Fruit fly (Drosophila melanogaster) whole organism, adult: ENCODE data around the gene Muc68D.

Source experiments
- CG14711 ChIP-seq: fragments of 200-800 bp; sonication (Bioruptor generic); optimal IDR thresholded peaks from 2 replicates; lab custom pipeline; 2018; ENCODE audit warnings: missing biosample characterization, mild to moderate bottlenecking, missing genetic modification characterization, moderate library complexity
- CG5204 ChIP-seq: fragments of 200-800 bp; sonication (Bioruptor generic); optimal IDR thresholded peaks from 2 replicates; lab custom pipeline; 2016; ENCODE audit warnings: missing biosample characterization, missing genetic modification characterization
- CG7101 ChIP-seq: fragments of 200-800 bp; sonication (Bioruptor generic); optimal IDR thresholded peaks from 2 replicates; lab custom pipeline; 2018; ENCODE audit warnings: missing biosample characterization, mild to moderate bottlenecking, missing genetic modification characterization, moderate library complexity
- Crg-1 ChIP-seq: fragments of 200-800 bp; sonication (Bioruptor generic); optimal IDR thresholded peaks from 2 replicates; lab custom pipeline; 2016; ENCODE audit warnings: missing biosample characterization, missing genetic modification characterization
- cnc ChIP-seq, 2 experiments: fragments of >200 bp; optimal IDR thresholded peaks; 2 replicates each; lab custom pipeline; 2017
- kay ChIP-seq: fragments of 200-800 bp; sonication (Bioruptor generic); peaks from one replicate; lab custom pipeline; 2016; ENCODE audit warnings: missing biosample characterization, missing genetic modification characterization, borderline replicate concordance
- ovo ChIP-seq: fragments of 200-800 bp; sonication (Bioruptor generic); optimal IDR thresholded peaks from 2 replicates; lab custom pipeline; 2016; ENCODE audit warnings: missing biosample characterization, missing genetic modification characterization
- pad ChIP-seq: fragments of 200-800 bp; sonication (Bioruptor generic); optimal IDR thresholded peaks from 3 replicates; lab custom pipeline; 2017; ENCODE audit warnings: missing biosample characterization, missing genetic modification characterization, mild to moderate bottlenecking, moderate library complexity, missing genetic modification reagents
- tj ChIP-seq: fragments of 200-800 bp; sonication (Bioruptor generic); optimal IDR thresholded peaks from 3 replicates; lab custom pipeline; 2017; ENCODE audit warnings: missing biosample characterization, mild to moderate bottlenecking, missing genetic modification characterization, moderate library complexity

DNA sequence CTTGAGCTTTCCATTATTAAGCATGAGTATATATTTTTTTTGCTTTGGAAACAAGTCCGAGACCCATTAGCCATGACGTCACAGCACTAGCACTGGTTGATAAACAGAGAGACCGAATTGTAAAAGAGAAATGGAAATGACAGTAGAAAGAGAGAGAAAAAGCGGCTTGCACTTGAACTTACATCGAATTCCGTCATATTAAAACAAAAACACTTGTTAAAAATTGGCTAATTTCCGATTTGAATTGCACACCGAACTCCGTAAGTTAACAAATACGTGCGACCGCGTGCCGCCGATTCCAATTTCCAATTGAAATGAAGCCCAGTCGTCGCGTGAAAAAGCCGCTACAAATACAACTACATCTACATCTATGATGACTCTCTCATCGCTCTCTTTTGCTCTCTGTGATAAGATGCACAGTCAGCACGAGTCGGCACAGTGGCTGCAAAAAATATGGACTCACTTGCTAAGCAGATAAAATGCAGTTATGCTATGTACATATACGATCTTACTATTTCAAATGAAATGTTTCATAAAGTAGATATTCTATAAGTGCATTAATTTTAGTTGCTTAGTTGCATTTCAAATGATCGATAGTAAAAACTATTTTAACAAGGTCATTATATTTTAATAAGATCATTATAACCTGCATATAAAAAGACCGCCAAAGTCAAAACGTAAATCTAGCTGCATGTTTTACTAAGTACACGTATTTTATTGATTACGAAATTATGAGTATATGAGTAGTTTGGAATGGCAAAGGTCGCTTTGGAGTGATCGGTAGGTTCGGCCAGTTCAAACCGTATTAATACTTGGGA, 47.9 kb upstream of the Muc68D start:
- TF ChIP-seq kay (GFP tag; lab: Kevin White, UChicago) (peak; percentile 99), pad (GFP tag; lab: Kevin White, UChicago) (no peak), CG5204 (GFP tag; lab: Kevin White, UChicago) (no peak), CG14711 (tag; lab: Kevin White, UChicago) (no peak), cnc (optimal IDR thresholded peaks at IDR 0.05; lab: Kevin White, UChicago) (peak; percentile 65 to 92), tj (GFP tag; lab: Kevin White, UChicago) (peak; percentile 99), ovo (GFP tag; lab: Kevin White, UChicago) (peak; percentile 83), CG7101 (peak; percentile 51), Crg-1 (GFP tag; lab: Kevin White, UChicago) (no peak)
